Worm (Caenorhabditis elegans): ENCODE measurements around the gene dct-14.

The dct-14 gene

DNA sequence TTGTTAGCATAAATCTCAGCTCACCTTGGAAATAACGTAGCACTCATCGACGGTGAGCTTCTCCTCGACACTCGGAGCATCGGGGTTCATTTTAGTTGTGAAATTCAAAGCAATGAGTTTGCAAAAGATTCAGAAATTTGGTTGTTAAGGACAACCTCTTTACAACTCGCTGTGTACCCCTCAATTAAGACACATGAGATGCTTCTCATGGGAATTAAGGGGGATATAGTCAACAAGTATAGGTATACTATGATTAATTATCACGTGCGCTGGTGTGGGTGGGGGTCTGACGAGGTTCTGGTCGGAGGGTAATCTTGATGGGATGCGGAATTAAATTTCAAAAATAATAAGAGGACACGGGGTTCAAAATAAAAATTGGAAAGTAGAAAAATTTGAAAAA is at the start of gene dct-14:
Gene dct-14, minus strand, starts transcription at position 101 of the 400 bp plus-strand sequence.
- no peak for TF ChIP-seq unc-39 (tag; optimal IDR thresholded peaks at IDR 0.05)
- no peak for TF ChIP-seq ceh-62 (tag; optimal IDR thresholded peaks at IDR 0.05)
- TF ChIP-seq ceh-82 (tag; optimal IDR thresholded peaks at IDR 0.05): no peak
- TF ChIP-seq arid-1 (GFP tag; conservative IDR thresholded peaks at IDR 0.05): no peak
- no peak for TF ChIP-seq zfp-2 (tag; optimal IDR thresholded peaks at IDR 0.05)
- TF ChIP-seq daf-19 (GFP tag; conservative IDR thresholded peaks at IDR 0.05): no peak
- TF ChIP-seq saeg-2 (GFP tag; IDR thresholded peaks at IDR 0.05): no peak
- TF ChIP-seq mxl-3 (GFP tag; optimal IDR thresholded peaks at IDR 0.05): no peak
- TF ChIP-seq lin-38 (GFP tag; IDR thresholded peaks at IDR 0.05): no peak
- no peak for TF ChIP-seq lin-29 (GFP tag; IDR thresholded peaks at IDR 0.05)
- TF ChIP-seq dmd-6 (GFP tag; IDR thresholded peaks at IDR 0.05): no peak
- no peak for TF ChIP-seq ceh-28 (tag; optimal IDR thresholded peaks at IDR 0.05)
- no peak for TF ChIP-seq ceh-32 (tag; optimal IDR thresholded peaks at IDR 0.05; ENCODE audit: poor library complexity)
- TF ChIP-seq mdl-1 (tag; optimal IDR thresholded peaks at IDR 0.05): no peak
- no peak for TF ChIP-seq lin-1 (GFP tag; IDR thresholded peaks at IDR 0.05)
- TF ChIP-seq lir-3 (tag; optimal IDR thresholded peaks at IDR 0.05): no peak
- TF ChIP-seq mes-2 (tag; optimal IDR thresholded peaks at IDR 0.05; ENCODE audit: poor library complexity, severe bottlenecking): no peak

DNA sequence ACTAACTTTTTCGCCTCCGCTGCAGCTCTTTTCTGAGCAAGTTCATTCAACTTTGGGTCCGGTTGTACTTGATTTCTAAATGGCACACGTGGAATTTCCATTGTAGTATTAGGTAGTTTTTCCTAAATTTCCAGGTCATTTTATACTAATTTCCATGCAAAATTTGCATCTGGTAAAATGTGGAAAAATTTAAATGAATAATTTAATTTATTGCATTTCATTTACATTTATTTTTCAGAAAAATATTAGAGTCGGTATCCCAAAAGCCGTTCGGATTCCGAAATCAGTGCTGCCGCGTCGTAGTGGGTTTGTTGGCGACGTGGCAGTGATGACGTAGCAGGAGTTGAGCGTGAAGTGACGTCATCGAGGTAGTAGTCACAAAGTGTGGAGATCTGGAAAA is 46.7 kb upstream of the dct-14 start, which contains the start of gene Y38H6C.18:
Gene Y38H6C.18, minus strand, starts transcription at position 101 of the 400 bp plus-strand sequence.
- TF ChIP-seq cey-2 (tag; optimal IDR thresholded peaks at IDR 0.05; ENCODE audit: borderline replicate concordance, insufficient read depth): no peak
- no peak for TF ChIP-seq T26A8.4 (GFP tag; IDR thresholded peaks at IDR 0.05)
- TF ChIP-seq unc-130 (GFP tag; optimal IDR thresholded peaks at IDR 0.05): no peak
- TF ChIP-seq lin-15B (tag; optimal IDR thresholded peaks at IDR 0.05): no peak
- no peak for TF ChIP-seq ZK546.5 (tag; optimal IDR thresholded peaks at IDR 0.05)
- no peak for TF ChIP-seq nhr-6 (tag; optimal IDR thresholded peaks at IDR 0.05)
- TF ChIP-seq tra-1 (GFP tag; IDR thresholded peaks at IDR 0.05): no peak
- no peak for TF ChIP-seq T20F7.1 (GFP tag; optimal IDR thresholded peaks at IDR 0.05)
- no peak for TF ChIP-seq skn-1 (tag; optimal IDR thresholded peaks at IDR 0.05)
- no peak for TF ChIP-seq dve-1 (tag; optimal IDR thresholded peaks at IDR 0.05; ENCODE audit: insufficient read depth)
- no peak for TF ChIP-seq F26F4.8 (GFP tag; conservative IDR thresholded peaks at IDR 0.05)
- no peak for TF ChIP-seq duxl-1 (tag; optimal IDR thresholded peaks at IDR 0.05; ENCODE audit: poor library complexity)
- no peak for TF ChIP-seq hif-1 (tag; optimal IDR thresholded peaks at IDR 0.05)

DNA sequence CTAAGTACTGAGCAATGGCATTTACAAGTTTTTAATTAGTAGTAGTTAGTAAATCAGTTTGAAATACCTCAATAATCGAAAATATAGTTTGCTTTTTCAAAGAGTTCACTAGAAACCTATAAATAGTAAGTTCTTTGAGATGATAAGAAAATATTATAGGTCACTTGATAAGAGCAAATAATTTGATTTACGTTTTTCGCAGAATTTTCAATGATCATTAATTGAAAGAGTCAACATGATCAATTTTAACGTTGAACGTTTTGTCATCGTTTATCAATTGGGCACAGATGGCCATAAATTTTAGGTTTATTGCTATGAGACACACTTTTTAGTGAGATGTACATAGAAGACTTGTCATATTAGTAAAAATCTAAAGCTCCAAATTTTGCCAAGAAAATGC is 45.4 kb upstream of the dct-14 start:
- TF ChIP-seq daf-16 (GFP tag; optimal IDR thresholded peaks at IDR 0.05) (no peak), daf-16 (tag; optimal IDR thresholded peaks at IDR 0.05) (peak; percentile 71), pqm-1 (tag; optimal IDR thresholded peaks at IDR 0.05) (peak; percentile 2), lir-3 (tag; optimal IDR thresholded peaks at IDR 0.05) (no peak), nhr-111 (GFP tag; optimal IDR thresholded peaks at IDR 0.05) (no peak), lsy-2 (tag; optimal IDR thresholded peaks at IDR 0.05) (no peak), ceh-44 (GFP tag; IDR thresholded peaks at IDR 0.05) (no peak), zfp-3 (GFP tag; conservative IDR thresholded peaks at IDR 0.05) (no peak), F10B5.3 (tag; optimal IDR thresholded peaks at IDR 0.05) (no peak), jun-1 (tag; optimal IDR thresholded peaks at IDR 0.05) (no peak)

Measured in whole organism, L4 larva.